Fruit fly (Drosophila melanogaster) whole organism: ENCODE results near the gene SCAR.

Experiments
- pan ChIP-seq: fragments of >200 bp; optimal IDR thresholded peaks from 2 replicates; lab custom pipeline; 2017
- psq ChIP-seq: fragments of >200 bp; optimal IDR thresholded peaks from 2 replicates; lab custom pipeline; 2017

DNA sequence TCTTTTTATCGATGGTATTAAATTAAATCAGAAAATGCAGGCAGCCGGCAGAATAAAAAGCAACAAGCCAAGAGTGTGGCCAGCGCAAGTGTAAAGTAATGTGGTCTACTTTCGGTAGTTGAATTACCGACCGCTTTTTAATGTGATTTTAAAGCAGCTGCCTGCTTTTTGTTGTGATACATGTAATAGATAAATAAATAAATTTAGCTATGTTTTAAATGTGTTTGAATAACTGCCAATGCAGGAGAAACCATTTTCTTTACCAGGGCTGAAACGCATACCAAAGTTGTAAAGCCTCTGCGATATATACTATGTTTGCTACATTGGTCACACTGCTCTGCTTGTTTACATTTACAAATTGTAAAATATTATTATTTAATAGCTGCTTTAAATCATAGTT is 6.4 kb upstream of the SCAR start, which contains the start of the genes Tmem214 and YL-1:
- TF ChIP-seq pan: no peak
- no peak for TF ChIP-seq psq
